Fruit fly (Drosophila melanogaster) Kc167 (cell line): ENCODE measurements around the gene Ptp61F.

ENCODE experiments used
- Sin3A ChIP-seq: fragments of >200 bp; optimal IDR thresholded peaks from 2 replicates; lab custom pipeline; 2018; ENCODE audit warnings: missing external identifiers
- psq ChIP-seq: fragments of >200 bp; optimal IDR thresholded peaks from 2 replicates; lab custom pipeline; 2017; ENCODE audit warnings: missing external identifiers
- ttk ChIP-seq: sonication (Bioruptor generic); optimal IDR thresholded peaks from 2 replicates; lab custom pipeline; 2017; ENCODE audit warnings: missing external identifiers

DNA sequence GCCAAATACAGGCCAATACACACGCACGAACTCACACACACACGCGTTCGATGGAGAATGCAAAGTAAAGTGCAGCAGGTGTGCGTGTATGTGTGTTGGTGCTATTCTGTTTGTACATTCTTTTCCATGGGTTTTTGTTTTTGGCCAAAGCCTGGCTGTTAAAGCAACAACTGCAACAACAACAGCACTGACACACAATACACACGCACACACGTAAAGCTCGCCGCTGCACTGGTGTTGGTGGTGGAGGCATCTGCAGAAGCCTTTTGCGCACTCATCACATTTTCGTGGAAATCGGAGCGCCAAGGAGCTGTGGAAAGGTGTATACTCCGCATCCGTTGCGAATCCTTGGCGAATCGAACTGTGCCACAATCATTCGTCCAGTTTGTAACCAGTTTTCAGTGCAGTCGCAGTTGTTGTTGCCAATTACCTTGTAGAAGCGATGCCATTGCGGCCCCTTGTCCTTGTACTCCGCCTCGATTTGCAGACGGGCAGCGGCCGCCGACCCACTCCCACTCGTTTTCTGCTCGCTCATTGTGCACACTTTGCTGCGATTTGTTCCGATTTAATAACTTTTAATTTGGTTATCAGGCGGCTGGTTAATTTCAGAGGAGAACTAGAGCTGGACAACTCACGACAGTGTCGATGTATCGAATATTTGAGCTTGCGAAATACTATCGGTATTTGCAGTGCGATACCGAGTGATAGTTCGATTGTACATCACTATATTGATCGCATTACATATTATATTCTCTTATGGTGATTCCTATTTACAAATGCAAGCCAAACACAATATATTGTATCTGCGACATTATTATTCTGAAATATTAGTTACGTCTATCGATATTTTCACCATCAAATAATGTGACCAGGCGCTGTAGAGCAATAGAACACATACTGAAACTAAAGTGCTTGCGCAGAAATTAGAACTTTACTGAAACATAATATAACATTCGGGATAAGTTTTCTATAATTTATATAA is 124.8 kb downstream of the Ptp61F start:
- peak; percentile 85 for TF ChIP-seq psq
- TF ChIP-seq ttk (lab: Kevin White, UChicago) = no peak
- TF ChIP-seq Sin3A = no peak
